Worm (Caenorhabditis elegans) whole organism, L1 larva: ENCODE results near the gene Y39A3B.7.

Source experiments
- C16A3.4 ChIP-seq: fragments of 150-350 bp; optimal IDR thresholded peaks from 2 replicates; lab custom pipeline; 2014; ENCODE audit warnings: missing biosample characterization, missing genetic modification characterization
- C34B4.2 ChIP-seq: sonication (generic microtip); optimal IDR thresholded peaks from 2 replicates; lab custom pipeline; 2017; ENCODE audit warnings: mild to moderate bottlenecking, missing genetic modification characterization, missing compliant biosample characterization
- aha-1 ChIP-seq: fragments of 150-350 bp; optimal IDR thresholded peaks from 2 replicates; lab custom pipeline; 2014; ENCODE audit warnings: missing biosample characterization, missing genetic modification characterization
- ceh-63 ChIP-seq: fragments of 200-800 bp; sonication (Bioruptor generic); optimal IDR thresholded peaks from 2 replicates; lab custom pipeline; 2018; ENCODE audit warnings: mild to moderate bottlenecking, missing genetic modification characterization, missing compliant biosample characterization
- ceh-82 ChIP-seq, 3 experiments: fragments of 150-350 bp in 1 of 3; sonication (generic microtip) in 2 of 3; optimal IDR thresholded peaks; 2 replicates each; lab custom pipeline; 2014 to 2017; ENCODE audit warnings: missing biosample characterization in 3 of 3, missing genetic modification characterization in 3 of 3
- dpl-1 ChIP-seq, 3 experiments: fragments of 150-350 bp in 2 of 3; sonication (generic microtip) in 1 of 3; optimal IDR thresholded peaks; 2 replicates each; lab custom pipeline; 2014 to 2017; ENCODE audit warnings: missing biosample characterization in 3 of 3, missing genetic modification characterization in 3 of 3, missing genetic modification reagents in 3 of 3
- efl-1 ChIP-seq, 4 experiments: fragments of 150-350 bp; optimal IDR thresholded peaks in 3 of 4; peaks in 1 of 4; 1 replicate in 1 of 4; 2 replicates in 3 of 4; lab custom pipeline; 2014; ENCODE audit warnings: missing biosample characterization in 2 of 4, missing genetic modification characterization in 2 of 4, missing genetic modification reagents in 2 of 4
- egl-27 ChIP-seq, 2 experiments: fragments of 150-350 bp in 1 of 2; sonication (generic microtip); optimal IDR thresholded peaks; 3 replicates each; lab custom pipeline; 2017 to 2018; ENCODE audit warnings: missing biosample characterization in 2 of 2, missing genetic modification characterization in 2 of 2, missing genetic modification reagents in 2 of 2
- grh-1 ChIP-seq: fragments of 200-800 bp; sonication (Bioruptor generic); IDR thresholded peaks from 2 replicates; pipeline ENCODE4 v1.3.6; 2022; ENCODE audit warnings: missing genetic modification reagents, missing genetic modification characterization, missing compliant biosample characterization
- isw-1 ChIP-seq: fragments of 200-800 bp; sonication (Bioruptor generic); IDR thresholded peaks from 2 replicates; pipeline ENCODE4 v1.3.6; 2022; ENCODE audit warnings: missing genetic modification characterization, missing compliant biosample characterization
- lin-13 ChIP-seq: fragments of 150-350 bp; optimal IDR thresholded peaks from 2 replicates; lab custom pipeline; 2014; ENCODE audit warnings: missing biosample characterization, missing genetic modification reagents, missing genetic modification characterization
- lin-14 ChIP-seq: fragments of 200-800 bp; sonication (Bioruptor generic); optimal IDR thresholded peaks from 2 replicates; lab custom pipeline; 2018; ENCODE audit warnings: mild to moderate bottlenecking, missing genetic modification characterization, moderate library complexity, missing compliant biosample characterization
- lin-15B ChIP-seq: fragments of 150-350 bp; sonication (generic microtip); optimal IDR thresholded peaks from 3 replicates; lab custom pipeline; 2014; ENCODE audit warnings: missing biosample characterization, missing genetic modification characterization
- lin-35 ChIP-seq, 2 experiments: fragments of 150-350 bp; optimal IDR thresholded peaks; 2 replicates each; lab custom pipeline; 2014; ENCODE audit warnings: missing biosample characterization in 2 of 2, missing genetic modification characterization in 2 of 2, missing genetic modification reagents in 2 of 2
- lsy-2 ChIP-seq, 2 experiments: fragments of 150-350 bp; optimal IDR thresholded peaks; 2 replicates each; lab custom pipeline; 2014; ENCODE audit warnings: missing biosample characterization in 2 of 2, missing genetic modification characterization in 2 of 2
- mab-9 ChIP-seq: fragments of 200-800 bp; sonication (Bioruptor generic); IDR thresholded peaks from 2 replicates; pipeline ENCODE4 v1.3.6; 2022; ENCODE audit warnings: missing genetic modification reagents, missing genetic modification characterization, missing compliant biosample characterization
- mep-1 ChIP-seq: fragments of 150-350 bp; optimal IDR thresholded peaks from 2 replicates; lab custom pipeline; 2014; ENCODE audit warnings: missing biosample characterization, missing genetic modification characterization
- nhr-19 ChIP-seq: fragments of 200-800 bp; sonication (Bioruptor generic); conservative IDR thresholded peaks from 2 replicates; pipeline ENCODE4 v1.3.6; 2022; ENCODE audit warnings: missing genetic modification characterization, missing compliant biosample characterization
- nhr-20 ChIP-seq: sonication (generic microtip); optimal IDR thresholded peaks from 2 replicates; lab custom pipeline; 2016; ENCODE audit warnings: mild to moderate bottlenecking, missing genetic modification characterization, missing compliant biosample characterization
- nhr-47 ChIP-seq: sonication (generic microtip); optimal IDR thresholded peaks from 2 replicates; lab custom pipeline; 2016; ENCODE audit warnings: mild to moderate bottlenecking, missing genetic modification characterization, moderate library complexity, missing compliant biosample characterization
- nhr-71 ChIP-seq: sonication (generic microtip); optimal IDR thresholded peaks from 2 replicates; lab custom pipeline; 2016; ENCODE audit warnings: mild to moderate bottlenecking, missing genetic modification characterization, moderate library complexity, missing compliant biosample characterization
- nhr-77 ChIP-seq: fragments of 150-350 bp; optimal IDR thresholded peaks from 2 replicates; lab custom pipeline; 2014; ENCODE audit warnings: missing biosample characterization, missing genetic modification characterization
- nhr-85 ChIP-seq: sonication (generic microtip); peaks from one replicate; lab custom pipeline; 2016; ENCODE audit warnings: missing genetic modification characterization, inconsistent platforms, missing compliant biosample characterization
- nhr-90 ChIP-seq: sonication (generic microtip); optimal IDR thresholded peaks from 2 replicates; lab custom pipeline; 2016; ENCODE audit warnings: mild to moderate bottlenecking, missing genetic modification characterization, missing compliant biosample characterization; ENCODE audit not compliant: poor library complexity
- pag-3 ChIP-seq: sonication (generic microtip); optimal IDR thresholded peaks from 2 replicates; lab custom pipeline; 2017; ENCODE audit warnings: missing genetic modification characterization, mild to moderate bottlenecking, missing compliant biosample characterization, antibody characterized with exemption, borderline replicate concordance; ENCODE audit not compliant: insufficient read depth
- rnt-1 ChIP-seq: sonication (generic microtip); optimal IDR thresholded peaks from 2 replicates; lab custom pipeline; 2016; ENCODE audit warnings: mild to moderate bottlenecking, missing genetic modification characterization, moderate library complexity, missing compliant biosample characterization
- snu-23 ChIP-seq: sonication (generic microtip); optimal IDR thresholded peaks from 2 replicates; lab custom pipeline; 2016; ENCODE audit warnings: missing genetic modification characterization, missing compliant biosample characterization
- sptf-1 ChIP-seq: fragments of 150-350 bp; optimal IDR thresholded peaks from 2 replicates; lab custom pipeline; 2014; ENCODE audit warnings: missing biosample characterization, missing genetic modification characterization
- sup-37 ChIP-seq: fragments of 200-800 bp; sonication (Bioruptor generic); optimal IDR thresholded peaks from 2 replicates; lab custom pipeline; 2018; ENCODE audit warnings: mild to moderate bottlenecking, missing genetic modification characterization, missing compliant biosample characterization
- swsn-7 ChIP-seq: sonication (generic microtip); optimal IDR thresholded peaks from 2 replicates; lab custom pipeline; 2016; ENCODE audit warnings: missing genetic modification characterization, missing compliant biosample characterization
- xbp-1 ChIP-seq: sonication (generic microtip); optimal IDR thresholded peaks from 2 replicates; lab custom pipeline; 2016; ENCODE audit warnings: missing genetic modification characterization, missing compliant biosample characterization
- ztf-11 ChIP-seq, 2 experiments: sonication (generic microtip); optimal IDR thresholded peaks; 2 replicates each; lab custom pipeline; 2016 to 2017; ENCODE audit warnings: missing genetic modification characterization in 2 of 2, missing biosample characterization in 1 of 2, missing compliant biosample characterization in 1 of 2
- ztf-4 ChIP-seq: fragments of 150-350 bp; optimal IDR thresholded peaks from 2 replicates; lab custom pipeline; 2014; ENCODE audit warnings: missing biosample characterization, missing genetic modification characterization

Y39A3B.7 gene

DNA sequence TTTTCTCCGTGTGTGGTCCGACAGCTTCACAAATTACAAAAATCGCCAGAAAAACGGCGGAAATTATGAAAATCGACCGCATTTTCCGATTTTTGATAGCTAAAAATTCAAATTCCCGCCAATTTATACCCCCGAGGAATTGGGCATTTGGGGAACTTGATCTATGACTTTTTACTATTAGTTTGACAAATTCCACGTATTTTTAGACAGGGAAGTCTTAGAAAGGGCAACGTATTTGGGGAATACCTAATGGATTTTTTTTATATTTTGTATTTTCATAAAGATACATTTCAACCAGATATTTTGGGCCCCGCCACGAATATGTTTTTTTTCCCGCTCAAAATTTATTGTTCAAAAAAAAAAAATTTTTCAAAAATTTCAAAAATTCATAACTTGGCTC, at the start of gene Y39A3B.7:
TSS of gene Y39A3B.7 (minus strand) at position 101 of the 400 bp plus-strand sequence.
- no peak for TF ChIP-seq lin-15B (tag; lab: Kevin White, UChicago)
- TF ChIP-seq efl-1 (optimal IDR thresholded peaks at IDR 0.05; lab: Kevin White, UChicago) = no peak
- TF ChIP-seq efl-1 (GFP tag; optimal IDR thresholded peaks at IDR 0.05 in 1 of 2; lab: Kevin White, UChicago) = peak in 1 of 2 experiments; percentile 9
- TF ChIP-seq ztf-4 (tag; lab: Kevin White, UChicago) = no peak

ce11 chrIII:2032327-2033093, 47.8 kb upstream of the Y39A3B.7 start:
- TF ChIP-seq mep-1 (tag; lab: Kevin White, UChicago) (peak; percentile 2), nhr-90 (tag; lab: Kevin White, UChicago) (peak; percentile 49), lin-15B (tag; lab: Kevin White, UChicago) (peak; percentile 5), grh-1 (GFP tag; lab: Robert Waterston, UW) (no peak), nhr-77 (tag; lab: Kevin White, UChicago) (peak; percentile 2), lin-13 (GFP tag; lab: Kevin White, UChicago) (peak; percentile 20), nhr-19 (GFP tag; lab: Robert Waterston, UW) (peak; percentile 64), isw-1 (GFP tag; lab: Robert Waterston, UW) (no peak), egl-27 (tag; optimal IDR thresholded peaks at IDR 0.05; lab: Kevin White, UChicago) (no peak), nhr-71 (peak; percentile 52), ceh-63 (peak; percentile 40), dpl-1 (GFP tag; optimal IDR thresholded peaks at IDR 0.05; lab: Kevin White, UChicago) (peak in 2 of 3 experiments; percentile 43 to 53), nhr-47 (tag; lab: Kevin White, UChicago) (peak; percentile 26), ceh-82 (tag; optimal IDR thresholded peaks at IDR 0.05; lab: Kevin White, UChicago) (peak in 1 of 3 experiments; percentile 19), xbp-1 (tag; lab: Kevin White, UChicago) (peak; percentile 25), ztf-11 (tag; optimal IDR thresholded peaks at IDR 0.05; lab: Kevin White, UChicago) (no peak), efl-1 (optimal IDR thresholded peaks at IDR 0.05; lab: Kevin White, UChicago) (peak; percentile 2 to 39), efl-1 (GFP tag; optimal IDR thresholded peaks at IDR 0.05 in 1 of 2; lab: Kevin White, UChicago) (peak; percentile 8 to 95), pag-3 (tag; lab: Kevin White, UChicago) (no peak), lsy-2 (tag; optimal IDR thresholded peaks at IDR 0.05; lab: Kevin White, UChicago) (peak; percentile 33 to 44), sup-37 (GFP tag; lab: Kevin White, UChicago) (no peak), nhr-85 (tag; lab: Kevin White, UChicago) (peak; percentile 63), aha-1 (no peak), rnt-1 (tag; lab: Kevin White, UChicago) (peak; percentile 83), snu-23 (peak; percentile 54), swsn-7 (tag; lab: Kevin White, UChicago) (peak; percentile 3), C34B4.2 (tag; lab: Kevin White, UChicago) (no peak), lin-14 (GFP tag; lab: Kevin White, UChicago) (peak; percentile 25), C16A3.4 (tag; lab: Kevin White, UChicago) (peak; percentile 23), lin-35 (GFP tag; optimal IDR thresholded peaks at IDR 0.05; lab: Kevin White, UChicago) (peak; percentile 30 to 57), nhr-20 (tag; lab: Kevin White, UChicago) (peak; percentile 40)

ce11 chrIII:2031746-2032145, 47.0 kb upstream of the Y39A3B.7 start:
- TF ChIP-seq sptf-1 (tag; lab: Kevin White, UChicago) (no peak), mab-9 (no peak)
